Worm (Caenorhabditis elegans) whole organism, L3 larva: Measurements from ENCODE around the gene Y22D7AL.10.

Experiments used
- R02D3.7 ChIP-seq: fragments of 150-350 bp; optimal IDR thresholded peaks from 2 replicates; lab custom pipeline; 2014; ENCODE audit warnings: missing biosample characterization, missing genetic modification characterization
- ZK546.5 ChIP-seq: sonication (generic microtip); optimal IDR thresholded peaks from 2 replicates; lab custom pipeline; 2017; ENCODE audit warnings: missing biosample characterization, missing genetic modification characterization
- ama-1 ChIP-seq: fragments of 150-350 bp; optimal IDR thresholded peaks from 2 replicates; lab custom pipeline; 2018
- ceh-28 ChIP-seq: fragments of 150-350 bp; optimal IDR thresholded peaks from 2 replicates; lab custom pipeline; 2014; ENCODE audit warnings: missing biosample characterization, missing genetic modification reagents, missing genetic modification characterization
- ceh-82 ChIP-seq: fragments of 150-350 bp; optimal IDR thresholded peaks from 2 replicates; lab custom pipeline; 2014; ENCODE audit warnings: missing biosample characterization, missing genetic modification characterization
- ceh-9 ChIP-seq: sonication (generic microtip); optimal IDR thresholded peaks from 2 replicates; lab custom pipeline; 2018; ENCODE audit warnings: missing biosample characterization, missing genetic modification characterization
- daf-12 ChIP-seq: fragments of 150-350 bp; optimal IDR thresholded peaks from 2 replicates; lab custom pipeline; 2014; ENCODE audit warnings: missing biosample characterization, missing genetic modification reagents, missing genetic modification characterization
- egl-27 ChIP-seq: sonication (generic microtip); optimal IDR thresholded peaks from 4 replicates; lab custom pipeline; 2017; ENCODE audit warnings: missing biosample characterization, missing genetic modification reagents, missing genetic modification characterization
- egl-5 ChIP-seq: fragments of 150-350 bp; optimal IDR thresholded peaks from 2 replicates; lab custom pipeline; 2017; ENCODE audit warnings: missing biosample characterization, missing genetic modification reagents, missing genetic modification characterization, inconsistent platforms
- elt-2 ChIP-seq: sonication (generic microtip); optimal IDR thresholded peaks from 2 replicates; lab custom pipeline; 2016; ENCODE audit warnings: missing genetic modification reagents, mild to moderate bottlenecking, missing genetic modification characterization, missing compliant biosample characterization
- eor-1 ChIP-seq, 2 experiments: fragments of 150-350 bp; optimal IDR thresholded peaks; 2 replicates each; lab custom pipeline; 2014 to 2018; ENCODE audit warnings: missing biosample characterization in 2 of 2, missing genetic modification characterization in 2 of 2
- fkh-2 ChIP-seq: fragments of 150-350 bp; optimal IDR thresholded peaks from 2 replicates; lab custom pipeline; 2014; ENCODE audit warnings: missing biosample characterization, missing genetic modification reagents, missing genetic modification characterization
- jun-1 ChIP-seq: fragments of 150-350 bp; optimal IDR thresholded peaks from 2 replicates; lab custom pipeline; 2014; ENCODE audit warnings: missing biosample characterization, missing genetic modification reagents, missing genetic modification characterization
- lin-15B ChIP-seq: fragments of 150-350 bp; optimal IDR thresholded peaks from 2 replicates; lab custom pipeline; 2014; ENCODE audit warnings: missing biosample characterization, missing genetic modification characterization
- lin-39 ChIP-seq: fragments of 150-350 bp; optimal IDR thresholded peaks from 2 replicates; lab custom pipeline; 2018; ENCODE audit warnings: missing biosample characterization, missing genetic modification reagents, missing genetic modification characterization
- lsy-12 ChIP-seq: sonication (generic microtip); optimal IDR thresholded peaks from 2 replicates; lab custom pipeline; 2016; ENCODE audit warnings: mild to moderate bottlenecking, missing genetic modification characterization, missing compliant biosample characterization
- mml-1 ChIP-seq: fragments of 150-350 bp; sonication (generic microtip); optimal IDR thresholded peaks from 3 replicates; lab custom pipeline; 2014; ENCODE audit warnings: missing biosample characterization, missing genetic modification characterization
- nfya-1 ChIP-seq: sonication (generic microtip); optimal IDR thresholded peaks from 2 replicates; lab custom pipeline; 2017; ENCODE audit warnings: missing genetic modification characterization, mild to moderate bottlenecking, missing compliant biosample characterization, antibody characterized with exemption, moderate library complexity; ENCODE audit not compliant: insufficient read depth
- nhr-11 ChIP-seq: fragments of 150-350 bp; optimal IDR thresholded peaks from 2 replicates; lab custom pipeline; 2014; ENCODE audit warnings: missing biosample characterization, missing genetic modification characterization
- nhr-23 ChIP-seq: fragments of 150-350 bp; optimal IDR thresholded peaks from 2 replicates; lab custom pipeline; 2014; ENCODE audit warnings: missing biosample characterization, missing genetic modification reagents, missing genetic modification characterization
- nhr-25 ChIP-seq: sonication (generic microtip); optimal IDR thresholded peaks from 2 replicates; lab custom pipeline; 2017; ENCODE audit warnings: missing biosample characterization, missing genetic modification characterization
- nhr-28 ChIP-seq: fragments of 150-350 bp; optimal IDR thresholded peaks from 2 replicates; lab custom pipeline; 2014; ENCODE audit warnings: missing biosample characterization, missing genetic modification characterization
- nhr-43 ChIP-seq: sonication (generic microtip); optimal IDR thresholded peaks from 2 replicates; lab custom pipeline; 2016; ENCODE audit warnings: mild to moderate bottlenecking, missing genetic modification characterization, missing compliant biosample characterization; ENCODE audit not compliant: poor library complexity, severe bottlenecking
- nhr-67 ChIP-seq: fragments of 150-350 bp; optimal IDR thresholded peaks from 2 replicates; lab custom pipeline; 2014; ENCODE audit warnings: missing biosample characterization, missing genetic modification characterization
- nhr-76 ChIP-seq: fragments of 150-350 bp; sonication (generic microtip); optimal IDR thresholded peaks from 5 replicates; lab custom pipeline; 2014; ENCODE audit warnings: missing biosample characterization, missing genetic modification characterization
- pha-4 ChIP-seq: fragments of 150-350 bp; optimal IDR thresholded peaks from 2 replicates; lab custom pipeline; 2014; ENCODE audit warnings: missing biosample characterization, missing genetic modification reagents, missing genetic modification characterization
- sea-2 ChIP-seq: fragments of 150-350 bp; sonication (generic microtip); optimal IDR thresholded peaks from 4 replicates; lab custom pipeline; 2014; ENCODE audit warnings: missing biosample characterization, missing genetic modification reagents, missing genetic modification characterization
- skn-1 ChIP-seq: fragments of 150-350 bp; optimal IDR thresholded peaks from 2 replicates; lab custom pipeline; 2014; ENCODE audit warnings: missing biosample characterization, missing genetic modification characterization
- tbx-2 ChIP-seq: sonication (generic microtip); optimal IDR thresholded peaks from 2 replicates; lab custom pipeline; 2016; ENCODE audit warnings: mild to moderate bottlenecking, missing genetic modification characterization, missing compliant biosample characterization
- unc-39 ChIP-seq: sonication (generic microtip); optimal IDR thresholded peaks from 4 replicates; lab custom pipeline; 2017; ENCODE audit warnings: missing biosample characterization, missing genetic modification characterization
- zag-1 ChIP-seq: fragments of 150-350 bp; optimal IDR thresholded peaks from 2 replicates; lab custom pipeline; 2014; ENCODE audit warnings: missing biosample characterization, missing genetic modification characterization
- ztf-11 ChIP-seq: fragments of 150-350 bp; optimal IDR thresholded peaks from 2 replicates; lab custom pipeline; 2014; ENCODE audit warnings: missing biosample characterization, missing genetic modification characterization
- ztf-4 ChIP-seq: fragments of 150-350 bp; optimal IDR thresholded peaks from 2 replicates; lab custom pipeline; 2014; ENCODE audit warnings: missing biosample characterization, missing genetic modification characterization

Y22D7AL.10 gene

DNA sequence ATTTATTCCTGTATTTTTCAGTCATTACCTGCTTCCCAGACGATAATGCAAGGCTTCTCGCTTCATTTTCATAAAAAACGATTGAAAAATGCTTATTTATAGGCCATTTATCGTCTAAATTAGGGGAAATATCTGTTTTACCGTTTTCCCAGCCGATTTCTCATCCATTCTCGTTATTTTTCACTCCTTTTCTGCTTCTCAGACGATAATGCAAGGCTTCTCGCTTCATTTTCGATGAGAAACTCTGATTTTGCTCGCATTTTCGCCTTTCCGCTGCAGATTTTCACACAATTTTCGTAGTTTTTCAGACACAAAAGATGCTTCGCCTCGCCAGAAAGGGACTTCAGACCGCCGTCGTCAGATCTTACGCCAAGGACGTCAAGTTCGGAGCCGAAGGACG, 713 bp upstream of the Y22D7AL.10 start, which contains the start of gene hsp-60:
TSS of gene hsp-60 (plus strand) at position 301 of the 400 bp plus-strand sequence.
- TF ChIP-seq eor-1 (tag; optimal IDR thresholded peaks at IDR 0.05; lab: Kevin White, UChicago): no peak
- TF ChIP-seq egl-5: no peak
- no peak for TF ChIP-seq fkh-2 (tag; lab: Kevin White, UChicago)
- TF ChIP-seq ceh-82: no peak
- no peak for TF ChIP-seq egl-27 (tag; lab: Kevin White, UChicago)
- no peak for TF ChIP-seq elt-2 (tag; lab: Kevin White, UChicago)
- TF ChIP-seq daf-12 (tag; lab: Kevin White, UChicago): no peak

DNA sequence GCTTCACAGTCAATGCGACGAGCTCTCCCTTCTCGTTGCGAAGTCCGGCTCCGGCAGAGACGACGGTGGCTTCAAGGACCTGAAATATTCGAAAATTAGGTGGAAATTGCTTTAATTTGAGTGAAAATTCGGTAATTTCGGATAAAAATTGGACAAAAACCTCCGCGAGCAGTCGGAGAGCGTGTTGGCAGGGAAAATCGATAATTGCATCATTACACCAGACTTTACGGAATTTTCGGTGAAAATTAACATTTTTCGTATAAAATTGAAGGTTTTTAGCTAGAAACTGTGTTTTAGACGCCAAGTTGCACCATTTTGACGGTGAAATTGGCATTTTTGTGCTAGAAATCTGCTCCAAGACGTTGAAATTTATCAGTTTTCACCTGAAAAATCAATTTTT, 417 bp downstream of the Y22D7AL.10 start:
- TF ChIP-seq nhr-11 (tag; lab: Kevin White, UChicago) (no peak), nhr-43 (tag; lab: Kevin White, UChicago) (no peak), R02D3.7 (tag; lab: Kevin White, UChicago) (no peak), nhr-28 (tag; lab: Kevin White, UChicago) (no peak), ama-1 (lab: Kevin White, UChicago) (peak; percentile 7), zag-1 (tag; lab: Kevin White, UChicago) (no peak), nhr-67 (no peak)

DNA sequence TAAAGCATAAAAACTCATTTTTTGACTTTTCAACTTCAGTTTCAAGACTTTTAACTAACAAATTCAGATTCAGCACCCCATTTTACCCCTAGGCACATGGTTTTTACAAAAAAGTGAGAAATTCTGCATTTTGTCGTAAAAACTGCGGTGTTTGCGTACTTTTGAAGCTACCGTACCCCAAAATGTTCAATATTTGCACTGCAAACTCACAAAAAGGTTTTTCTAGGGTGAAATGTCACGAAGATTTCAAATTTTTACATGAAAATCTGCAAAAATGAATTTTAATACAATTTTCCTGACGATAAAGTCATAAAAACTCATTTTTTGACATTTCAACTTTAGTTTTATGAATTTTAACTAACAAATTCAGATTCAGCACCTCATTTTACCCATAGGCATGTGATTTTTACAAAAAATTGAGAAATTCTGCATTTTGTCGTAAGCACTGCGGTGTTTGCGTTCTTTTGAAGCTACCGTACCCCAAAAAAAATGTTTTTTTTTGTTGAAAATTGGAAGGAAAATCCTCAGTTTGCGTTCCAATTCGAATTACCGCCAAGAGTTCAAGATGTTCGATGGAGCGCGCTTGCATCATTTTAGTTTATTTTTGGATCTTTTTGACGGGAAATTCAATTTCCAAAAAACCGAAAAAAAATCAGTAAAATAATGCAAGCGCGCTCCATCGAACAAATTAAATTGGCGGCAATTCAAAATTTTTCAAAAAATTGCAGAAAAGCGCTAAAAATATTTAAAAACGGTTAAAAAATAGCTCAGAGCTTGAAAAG, 2.3 kb downstream of the Y22D7AL.10 start:
- peak; percentile 48 for TF ChIP-seq nhr-25
- peak; percentile 68 for TF ChIP-seq lin-15B (tag; lab: Kevin White, UChicago)
- no peak for TF ChIP-seq nhr-11 (tag; lab: Kevin White, UChicago)
- no peak for TF ChIP-seq sea-2 (GFP tag; lab: Kevin White, UChicago)
- peak; percentile 38 for TF ChIP-seq nfya-1 (tag; lab: Kevin White, UChicago)
- no peak for TF ChIP-seq nhr-67
- no peak for TF ChIP-seq ZK546.5 (tag; lab: Kevin White, UChicago)
- no peak for TF ChIP-seq egl-27 (tag; lab: Kevin White, UChicago)
- no peak for TF ChIP-seq zag-1 (tag; lab: Kevin White, UChicago)
- peak; percentile 42 for TF ChIP-seq lsy-12 (tag; lab: Kevin White, UChicago)
- no peak for TF ChIP-seq daf-12 (tag; lab: Kevin White, UChicago)
- no peak for TF ChIP-seq ceh-9 (tag; lab: Kevin White, UChicago)
- TF ChIP-seq unc-39 (tag; lab: Kevin White, UChicago): no peak
- TF ChIP-seq ceh-28 (tag; lab: Kevin White, UChicago): peak; percentile 4
- no peak for TF ChIP-seq mml-1
- TF ChIP-seq ama-1 (lab: Kevin White, UChicago): peak; percentile 94
- TF ChIP-seq pha-4: peak; percentile 7
- TF ChIP-seq lin-39 (tag; lab: Kevin White, UChicago): no peak
- no peak for TF ChIP-seq tbx-2 (tag; lab: Kevin White, UChicago)
- TF ChIP-seq elt-2 (tag; lab: Kevin White, UChicago): peak; percentile 46
- no peak for TF ChIP-seq ceh-82
- TF ChIP-seq jun-1 (tag; lab: Kevin White, UChicago): no peak
- TF ChIP-seq skn-1 (tag; lab: Kevin White, UChicago): no peak
- peak; percentile 55 for TF ChIP-seq nhr-43 (tag; lab: Kevin White, UChicago)
- TF ChIP-seq eor-1 (tag; optimal IDR thresholded peaks at IDR 0.05; lab: Kevin White, UChicago): no peak
- peak; percentile 59 for TF ChIP-seq ztf-4 (tag; lab: Kevin White, UChicago)
- no peak for TF ChIP-seq nhr-28 (tag; lab: Kevin White, UChicago)

- TF ChIP-seq nhr-25 (peak; percentile 1), ztf-11 (tag; lab: Kevin White, UChicago) (no peak), nhr-23 (tag; lab: Kevin White, UChicago) (peak; percentile 1)
Observed at ce11 chrIII:1614412-1614811, 4.3 kb downstream of the Y22D7AL.10 start.

ce11 chrIII:1613933-1614332, 4.8 kb downstream of the Y22D7AL.10 start, which contains the start of gene Y22D7AL.9:
Y22D7AL.9 (minus strand) TSS chrIII:1614033.
- TF ChIP-seq nfya-1 (tag; lab: Kevin White, UChicago): no peak
- no peak for TF ChIP-seq nhr-76 (tag; lab: Kevin White, UChicago)
- TF ChIP-seq ceh-82: no peak
- no peak for TF ChIP-seq ztf-11 (tag; lab: Kevin White, UChicago)
- no peak for TF ChIP-seq egl-27 (tag; lab: Kevin White, UChicago)
